Fruit fly (Drosophila melanogaster): ENCODE data around the gene nudC.

- TF ChIP-seq CG11617 (GFP tag; optimal IDR thresholded peaks at IDR 0.05) = no peak
- TF ChIP-seq cnc (optimal IDR thresholded peaks at IDR 0.05) = no peak
- TF ChIP-seq CG1620 (GFP tag; optimal IDR thresholded peaks at IDR 0.05) = no peak
- TF ChIP-seq Hr96 (GFP tag; optimal IDR thresholded peaks at IDR 0.05) = no peak
- TF ChIP-seq CG12768 (GFP tag; optimal IDR thresholded peaks at IDR 0.05) = no peak
- no peak for TF ChIP-seq pad (GFP tag; optimal IDR thresholded peaks at IDR 0.05)
- no peak for TF ChIP-seq toe (GFP tag; optimal IDR thresholded peaks at IDR 0.05)
- no peak for TF ChIP-seq Clk (GFP tag; optimal IDR thresholded peaks at IDR 0.05)
- TF ChIP-seq Mnt (GFP tag; optimal IDR thresholded peaks at IDR 0.05) = no peak
- TF ChIP-seq Crg-1 (GFP tag; optimal IDR thresholded peaks at IDR 0.05) = no peak
- TF ChIP-seq kay (GFP tag; ENCODE audit: borderline replicate concordance) = no peak
- TF ChIP-seq bab1 (GFP tag; optimal IDR thresholded peaks at IDR 0.05) = no peak
- TF ChIP-seq CG7045 (GFP tag; optimal IDR thresholded peaks at IDR 0.05) = no peak
- TF ChIP-seq CG33017 (tag; optimal IDR thresholded peaks at IDR 0.05) = no peak
These were observed 44.5 kb upstream of the nudC start for dm6 chr3L:16760274-16760673.
